Worm (Caenorhabditis elegans): Measurements from ENCODE around the gene mboa-7.

The mboa-7 gene

DNA sequence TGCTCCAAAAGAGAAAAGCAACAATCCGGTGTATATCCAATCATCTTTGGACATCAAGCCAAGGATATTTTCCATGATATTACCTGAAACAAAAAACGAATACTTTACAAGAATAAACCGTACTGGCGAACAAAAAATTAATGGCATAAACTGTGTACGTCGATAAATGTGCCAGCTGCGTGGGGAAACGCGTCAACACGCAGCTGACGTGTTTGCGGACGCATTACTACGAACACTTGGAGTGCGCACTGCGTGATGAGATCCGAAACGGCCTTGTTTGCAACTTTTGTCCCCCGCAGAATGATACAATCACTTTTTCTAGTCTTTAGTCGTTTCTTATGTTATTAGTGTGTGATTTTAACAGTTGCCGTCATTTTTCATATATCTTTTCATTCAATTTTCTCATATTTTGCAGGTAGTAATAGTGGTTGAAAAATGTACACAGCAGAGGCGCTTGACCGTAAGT, at the start of gene mboa-7, which contains the start of gene git-1 (continued):
- TF ChIP-seq nhr-25 (tag; optimal IDR thresholded peaks at IDR 0.05; ENCODE audit: borderline replicate concordance, insufficient read depth) (peak; percentile 38), aly-2 (tag; optimal IDR thresholded peaks at IDR 0.05) (no peak), nhr-41 (GFP tag; IDR thresholded peaks at IDR 0.05) (no peak), zag-1 (tag; optimal IDR thresholded peaks at IDR 0.05) (no peak), ceh-44 (GFP tag; IDR thresholded peaks at IDR 0.05) (no peak), aha-1 (tag) (peak; percentile 95), nhr-102 (tag; optimal IDR thresholded peaks at IDR 0.05) (no peak), nhr-77 (tag; optimal IDR thresholded peaks at IDR 0.05) (no peak), nhr-237 (tag; optimal IDR thresholded peaks at IDR 0.05) (no peak), jun-1 (tag; optimal IDR thresholded peaks at IDR 0.05) (no peak), rbr-2 (tag; optimal IDR thresholded peaks at IDR 0.05) (peak; percentile 58), lir-3 (tag; optimal IDR thresholded peaks at IDR 0.05) (no peak), pqm-1 (tag; optimal IDR thresholded peaks at IDR 0.05) (no peak), mes-2 (tag; optimal IDR thresholded peaks at IDR 0.05; ENCODE audit: poor library complexity, severe bottlenecking) (peak; percentile 73), vab-7 (GFP tag; IDR thresholded peaks at IDR 0.05) (no peak), fkh-10 (GFP tag; optimal IDR thresholded peaks at IDR 0.05) (no peak), set-16 (GFP tag; IDR thresholded peaks at IDR 0.05) (no peak), ceh-32 (tag; optimal IDR thresholded peaks at IDR 0.05; ENCODE audit: poor library complexity) (no peak), F10B5.3 (tag; optimal IDR thresholded peaks at IDR 0.05) (no peak), madf-5 (GFP tag; IDR thresholded peaks at IDR 0.05) (no peak), Y5F2A.4 (GFP tag; optimal IDR thresholded peaks at IDR 0.05) (no peak), dmd-9 (GFP tag; IDR thresholded peaks at IDR 0.05) (no peak), nhr-111 (GFP tag; optimal IDR thresholded peaks at IDR 0.05) (no peak), F37D6.2 (tag; optimal IDR thresholded peaks at IDR 0.05) (no peak), hif-1 (tag; optimal IDR thresholded peaks at IDR 0.05) (peak in 1 of 2 experiments; percentile 20), ceh-82 (tag; optimal IDR thresholded peaks at IDR 0.05) (no peak), sdz-12 (GFP tag; optimal IDR thresholded peaks at IDR 0.05) (no peak), daf-8 (GFP tag; IDR thresholded peaks at IDR 0.05) (no peak), hmg-1.1 (GFP tag; IDR thresholded peaks at IDR 0.05) (peak; percentile 74), ZK337.2 (GFP tag; IDR thresholded peaks at IDR 0.05) (no peak), gei-8 (GFP tag; optimal IDR thresholded peaks at IDR 0.05) (no peak), dpl-1 (GFP tag; optimal IDR thresholded peaks at IDR 0.05) (peak; percentile 51), ceh-62 (tag; optimal IDR thresholded peaks at IDR 0.05) (no peak), ces-1 (GFP tag; optimal IDR thresholded peaks at IDR 0.05) (no peak), hlh-11 (tag; optimal IDR thresholded peaks at IDR 0.05) (peak; percentile 77), zfp-3 (GFP tag; conservative IDR thresholded peaks at IDR 0.05) (no peak), ceh-28 (tag; optimal IDR thresholded peaks at IDR 0.05) (no peak), mxl-3 (GFP tag; optimal IDR thresholded peaks at IDR 0.05) (peak; percentile 86), tag-97 (GFP tag; IDR thresholded peaks at IDR 0.05) (no peak), zfp-2 (tag; optimal IDR thresholded peaks at IDR 0.05) (no peak), madf-9 (GFP tag; conservative IDR thresholded peaks at IDR 0.05) (no peak), Y75B8A.6 (GFP tag; IDR thresholded peaks at IDR 0.05) (no peak), ama-1 (optimal IDR thresholded peaks at IDR 0.05) (no peak), T20F7.1 (GFP tag; optimal IDR thresholded peaks at IDR 0.05) (no peak), arid-1 (GFP tag; conservative IDR thresholded peaks at IDR 0.05) (no peak), nhr-11 (tag; optimal IDR thresholded peaks at IDR 0.05) (peak; percentile 9), duxl-1 (tag; optimal IDR thresholded peaks at IDR 0.05; ENCODE audit: poor library complexity) (no peak), egl-27 (tag; optimal IDR thresholded peaks at IDR 0.05) (no peak), saeg-2 (GFP tag; IDR thresholded peaks at IDR 0.05) (no peak), cey-2 (tag; optimal IDR thresholded peaks at IDR 0.05; ENCODE audit: borderline replicate concordance, insufficient read depth) (no peak), T26A8.4 (GFP tag; IDR thresholded peaks at IDR 0.05) (peak; percentile 27; the same call in 1 of the 2 replicates)

Measured in whole organism, L4 larva.